Worm (Caenorhabditis elegans): ENCODE measurements around the gene cash-1.
A peak's percentile ranks its signal among the peaks of the same experiment; 100 is the strongest.

Gene cash-1

DNA sequence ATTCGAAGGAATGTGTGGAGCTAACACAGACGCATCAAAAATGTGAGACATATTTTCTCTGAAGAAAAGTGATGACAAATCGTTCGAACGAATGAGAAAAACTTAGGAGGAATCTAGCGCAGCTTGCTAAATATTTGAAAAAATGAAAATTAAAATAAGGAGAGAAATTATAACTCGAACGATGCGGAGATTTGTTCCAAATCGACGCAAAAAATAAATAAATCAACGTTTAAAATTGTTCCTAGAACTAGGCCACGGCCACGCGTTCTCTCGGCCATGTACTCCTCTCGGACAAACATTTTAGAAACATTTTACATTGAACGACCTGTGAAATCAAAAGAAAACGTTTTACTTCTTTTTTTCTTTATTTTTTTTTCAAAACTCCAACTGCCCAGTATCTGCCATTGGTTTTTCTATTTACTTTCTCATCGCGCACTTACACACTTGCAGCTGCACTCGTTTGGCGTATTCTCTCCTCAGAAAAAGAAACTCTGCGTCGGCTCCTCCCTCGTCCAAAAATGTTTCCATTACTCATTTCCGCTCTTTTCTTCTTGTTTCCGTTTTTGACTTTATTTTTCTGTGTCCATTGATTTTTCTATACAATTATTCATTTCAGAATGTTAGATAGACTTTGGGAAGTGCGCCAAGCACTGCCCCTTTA is 41.8 kb upstream of the cash-1 start, which contains the start of the genes gna-1 and B0024.13 (continued):
- TF ChIP-seq gei-17 (GFP tag; optimal IDR thresholded peaks at IDR 0.05), result no peak
- no peak for TF ChIP-seq nhr-120 (GFP tag; IDR thresholded peaks at IDR 0.05)
- TF ChIP-seq akir-1 (GFP tag; optimal IDR thresholded peaks at IDR 0.05), result no peak
- TF ChIP-seq F57A8.1 (GFP tag; optimal IDR thresholded peaks at IDR 0.05), result no peak
- no peak for TF ChIP-seq aptf-3 (GFP tag; IDR thresholded peaks at IDR 0.05)
- TF ChIP-seq pha-4 (tag; optimal IDR thresholded peaks at IDR 0.05), result no peak
- TF ChIP-seq aptf-2 (GFP tag; conservative IDR thresholded peaks at IDR 0.05), result no peak
- TF ChIP-seq efl-1 (GFP tag; optimal IDR thresholded peaks at IDR 0.05), result no peak
- TF ChIP-seq madf-3 (GFP tag; IDR thresholded peaks at IDR 0.05), result no peak
- peak; percentile 36 for TF ChIP-seq ceh-27 (GFP tag; optimal IDR thresholded peaks at IDR 0.05)
- peak; percentile 24 for TF ChIP-seq ccch-3 (GFP tag; optimal IDR thresholded peaks at IDR 0.05)
- TF ChIP-seq lin-40 (tag; optimal IDR thresholded peaks at IDR 0.05), result no peak
- TF ChIP-seq F55B11.4 (tag; optimal IDR thresholded peaks at IDR 0.05; ENCODE audit: borderline replicate concordance, insufficient read depth), result no peak
- TF ChIP-seq mcd-1 (GFP tag; IDR thresholded peaks at IDR 0.05), result peak; percentile 47
- no peak for TF ChIP-seq nfyb-1 (GFP tag; IDR thresholded peaks at IDR 0.05)
- TF ChIP-seq rcor-1 (GFP tag; IDR thresholded peaks at IDR 0.05), result peak; percentile 50; the same call in 1 of the 2 replicates
- TF ChIP-seq dpff-1 (tag; optimal IDR thresholded peaks at IDR 0.05), result no peak
- peak; percentile 77 for TF ChIP-seq ZK185.1 (tag; optimal IDR thresholded peaks at IDR 0.05; ENCODE audit: poor library complexity, severe bottlenecking)
- no peak for TF ChIP-seq lin-35 (GFP tag; optimal IDR thresholded peaks at IDR 0.05)
- TF ChIP-seq hrde-1 (tag; optimal IDR thresholded peaks at IDR 0.05; ENCODE audit: borderline replicate concordance), result no peak
- no peak for TF ChIP-seq mxl-1 (tag; optimal IDR thresholded peaks at IDR 0.05)
- no peak for TF ChIP-seq ceh-58 (GFP tag; IDR thresholded peaks at IDR 0.05)
- TF ChIP-seq C06A6.2 (GFP tag; conservative IDR thresholded peaks at IDR 0.05), result no peak
- TF ChIP-seq madf-8 (GFP tag; conservative IDR thresholded peaks at IDR 0.05), result peak; percentile 24; the same call in 1 of the 2 replicates
- peak; percentile 31; the same call in 1 of the 2 replicates for TF ChIP-seq D2030.7 (GFP tag; IDR thresholded peaks at IDR 0.05)
- peak; percentile 27 for TF ChIP-seq madf-10 (tag; optimal IDR thresholded peaks at IDR 0.05)
- TF ChIP-seq hmg-1.2 (GFP tag; IDR thresholded peaks at IDR 0.05), result 0 out of 2 replicates have a peak, but pooled peaks have one; percentile 9
- no peak for TF ChIP-seq Y56A3A.18 (GFP tag; IDR thresholded peaks at IDR 0.05)
- peak; percentile 58 for TF ChIP-seq attf-5 (GFP tag; optimal IDR thresholded peaks at IDR 0.05)
- no peak for TF ChIP-seq rpc-1 (optimal IDR thresholded peaks at IDR 0.05)
- TF ChIP-seq rpc-1 (tag; optimal IDR thresholded peaks at IDR 0.05), result no peak
- TF ChIP-seq let-526 (GFP tag; IDR thresholded peaks at IDR 0.05), result no peak
- TF ChIP-seq snpc-1.1 (tag; optimal IDR thresholded peaks at IDR 0.05; ENCODE audit: insufficient read depth), result no peak
- no peak for TF ChIP-seq Y67H2A.10 (GFP tag; conservative IDR thresholded peaks at IDR 0.05)
- TF ChIP-seq athp-1 (tag; optimal IDR thresholded peaks at IDR 0.05), result no peak
- peak; percentile 51; the same call in 1 of the 2 replicates for TF ChIP-seq ceh-91 (GFP tag; IDR thresholded peaks at IDR 0.05)
- no peak for TF ChIP-seq T26A5.8 (tag; optimal IDR thresholded peaks at IDR 0.05)
- TF ChIP-seq F10E7.11 (tag; optimal IDR thresholded peaks at IDR 0.05), result no peak
- no peak for TF ChIP-seq ekl-4 (GFP tag; IDR thresholded peaks at IDR 0.05)
- no peak for TF ChIP-seq egl-18 (GFP tag; IDR thresholded peaks at IDR 0.05)
- peak in 1 of 2 experiments; percentile 45 for TF ChIP-seq let-607 (tag; optimal IDR thresholded peaks at IDR 0.05)
- TF ChIP-seq ama-1 (optimal IDR thresholded peaks at IDR 0.05), result no peak
- TF ChIP-seq ama-1 (GFP tag; optimal IDR thresholded peaks at IDR 0.05), result no peak
- TF ChIP-seq sptf-2 (GFP tag; optimal IDR thresholded peaks at IDR 0.05), result no peak
- no peak for TF ChIP-seq Y53G8AR.9 (GFP tag; conservative IDR thresholded peaks at IDR 0.05)
- TF ChIP-seq hlh-26 (GFP tag; conservative IDR thresholded peaks at IDR 0.05), result no peak
- TF ChIP-seq nhr-90 (tag; optimal IDR thresholded peaks at IDR 0.05), result no peak
- no peak for TF ChIP-seq somi-1 (GFP tag; optimal IDR thresholded peaks at IDR 0.05)

Measured in whole organism, young adult.